Fruit fly (Drosophila melanogaster): ENCODE data around the gene Galphai.

The Galphai gene

dm6 chr3L:6990288-6990687 is 10.4 kb upstream of the Galphai start, which contains the start of gene bin:
TSS of gene bin (plus strand) at chr3L:6990622.
- TF ChIP-seq noc (tag; optimal IDR thresholded peaks at IDR 0.05), result no peak

- peak; percentile 76 for TF ChIP-seq noc (tag; optimal IDR thresholded peaks at IDR 0.05)
These were observed 9.2 kb upstream of the Galphai start for dm6 chr3L:6988942-6989569.

dm6 chr3L:6984486-6984885 is 4.6 kb upstream of the Galphai start, which contains the start of the genes CG32388 and CG43439:
TSS of gene CG32388 (minus strand) at chr3L:6984586.
TSS of gene CG43439 (minus strand) at chr3L:6984586.
- TF ChIP-seq noc (tag; optimal IDR thresholded peaks at IDR 0.05), result no peak

dm6 chr3L:6981823-6982222 is 2.0 kb upstream of the Galphai start:
- no peak for TF ChIP-seq noc (tag; optimal IDR thresholded peaks at IDR 0.05)

- no peak for TF ChIP-seq noc (tag; optimal IDR thresholded peaks at IDR 0.05)
These were observed 1.4 kb upstream of the Galphai start for dm6 chr3L:6981109-6981741.

- no peak for TF ChIP-seq noc (tag; optimal IDR thresholded peaks at IDR 0.05)
These were observed 709 bp upstream of the Galphai start for dm6 chr3L:6980553-6980952.

- no peak for TF ChIP-seq noc (tag; optimal IDR thresholded peaks at IDR 0.05)
These were observed 972 bp downstream of the Galphai start for dm6 chr3L:6978757-6979386.

- TF ChIP-seq noc (tag; optimal IDR thresholded peaks at IDR 0.05), result no peak
These were observed 1.7 kb downstream of the Galphai start for dm6 chr3L:6978030-6978683.

dm6 chr3L:6977391-6977790 is 2.5 kb downstream of the Galphai start:
- TF ChIP-seq noc (tag; optimal IDR thresholded peaks at IDR 0.05), result no peak

dm6 chr3L:6976601-6977140 is 3.2 kb downstream of the Galphai start:
- no peak for TF ChIP-seq noc (tag; optimal IDR thresholded peaks at IDR 0.05)

dm6 chr3L:6975875-6976274 is 4.0 kb downstream of the Galphai start:
- no peak for TF ChIP-seq noc (tag; optimal IDR thresholded peaks at IDR 0.05)

dm6 chr3L:6972367-6972766 is 7.5 kb downstream of the Galphai start, which contains the start of gene CG10063:
TSS of gene CG10063 (minus strand) at chr3L:6972467.
- no peak for TF ChIP-seq noc (tag; optimal IDR thresholded peaks at IDR 0.05)

dm6 chr3L:6971298-6971697 is 8.5 kb downstream of the Galphai start:
- TF ChIP-seq noc (tag; optimal IDR thresholded peaks at IDR 0.05), result no peak

- TF ChIP-seq noc (tag; optimal IDR thresholded peaks at IDR 0.05), result peak; percentile 60
These were observed 10.7 kb downstream of the Galphai start, which contains the start of the genes Mis12 and CG9953 for dm6 chr3L:6968961-6969814. TSS of gene Mis12 (minus strand) at chr3L:6969048. TSS of gene CG9953 (plus strand) at chr3L:6969658.

dm6 chr3L:6967797-6968196 is 12.0 kb downstream of the Galphai start, which contains the start of gene CG10064:
TSS of gene CG10064 (minus strand) at chr3L:6967897.
- TF ChIP-seq noc (tag; optimal IDR thresholded peaks at IDR 0.05), result no peak
